Worm (Caenorhabditis elegans) whole organism, L2 larva: ENCODE measurements around the gene hrpa-2.

ENCODE experiments used
- ZK546.5 ChIP-seq: sonication (generic microtip); optimal IDR thresholded peaks from 2 replicates; lab custom pipeline; 2017; ENCODE audit warnings: missing biosample characterization, missing genetic modification characterization
- ama-1 ChIP-seq: fragments of 150-350 bp; optimal IDR thresholded peaks from 2 replicates; lab custom pipeline; 2018; ENCODE audit warnings: inconsistent platforms
- nhr-11 ChIP-seq: fragments of 150-350 bp; optimal IDR thresholded peaks from 2 replicates; lab custom pipeline; 2014; ENCODE audit warnings: missing biosample characterization, missing genetic modification characterization
- nhr-25 ChIP-seq: fragments of 150-350 bp; sonication (generic microtip); optimal IDR thresholded peaks from 3 replicates; lab custom pipeline; 2014; ENCODE audit warnings: missing biosample characterization, missing genetic modification characterization
- snpc-4 ChIP-seq: fragments of 150-350 bp; optimal IDR thresholded peaks from 2 replicates; lab custom pipeline; 2014; ENCODE audit warnings: missing biosample characterization, missing genetic modification characterization
- unc-39 ChIP-seq: fragments of 150-350 bp; optimal IDR thresholded peaks from 2 replicates; lab custom pipeline; 2014; ENCODE audit warnings: missing biosample characterization, missing genetic modification characterization
- ztf-1 ChIP-seq: fragments of 200-800 bp; sonication (Bioruptor generic); conservative IDR thresholded peaks from 2 replicates; pipeline ENCODE4 v1.3.6; 2022; ENCODE audit warnings: missing genetic modification characterization, missing compliant biosample characterization

DNA sequence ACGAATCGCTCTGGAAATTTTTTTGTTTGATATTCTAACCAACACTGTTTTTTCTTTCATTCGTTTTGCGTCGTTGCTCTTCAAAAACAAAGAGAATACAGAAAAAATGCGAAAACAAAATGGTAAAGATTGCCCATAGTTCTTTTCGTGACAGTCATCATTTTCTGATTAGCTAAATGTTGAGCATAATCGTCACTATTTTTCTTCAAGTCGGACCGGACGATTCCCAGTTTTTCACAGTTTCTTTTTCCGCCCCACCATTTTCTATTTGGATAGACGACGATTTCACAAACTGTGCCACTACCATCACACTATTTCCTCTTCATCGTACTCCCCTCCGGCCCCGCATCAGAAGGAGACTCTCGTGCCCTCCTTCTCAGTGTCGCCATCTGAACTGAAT, 47.4 kb downstream of the hrpa-2 start:
- TF ChIP-seq nhr-25 (tag; lab: Kevin White, UChicago), result no peak
- TF ChIP-seq snpc-4 (tag; lab: Kevin White, UChicago), result no peak
- TF ChIP-seq nhr-11, result no peak
- TF ChIP-seq ama-1, result no peak
- no peak for TF ChIP-seq ZK546.5 (tag; lab: Kevin White, UChicago)
- no peak for TF ChIP-seq ztf-1 (GFP tag; lab: Robert Waterston, UW)
- TF ChIP-seq unc-39 (tag; lab: Kevin White, UChicago), result no peak
